Worm (Caenorhabditis elegans): Measurements from ENCODE around the gene F11G11.14.

F11G11.14 gene

ce11 chrII:4908160-4908559 is 44.7 kb downstream of the F11G11.14 start (continued):
- peak; percentile 37 for TF ChIP-seq aha-1 (tag)
- TF ChIP-seq Y48G9A.11 (GFP tag; IDR thresholded peaks at IDR 0.05): no peak
- 0 out of 2 replicates have a peak, but pooled peaks have one; percentile 48 for TF ChIP-seq ctbp-1 (GFP tag; IDR thresholded peaks at IDR 0.05)
- no peak for TF ChIP-seq nhr-42 (GFP tag; IDR thresholded peaks at IDR 0.05)
- no peak for TF ChIP-seq lin-1 (GFP tag; IDR thresholded peaks at IDR 0.05)
- TF ChIP-seq skn-1 (tag; optimal IDR thresholded peaks at IDR 0.05): no peak
- no peak for TF ChIP-seq nhr-11 (tag; optimal IDR thresholded peaks at IDR 0.05)
- TF ChIP-seq pha-4 (GFP tag; IDR thresholded peaks at IDR 0.05): no peak
- no peak for TF ChIP-seq pha-4 (tag; optimal IDR thresholded peaks at IDR 0.05)
- no peak for TF ChIP-seq zip-2 (tag; optimal IDR thresholded peaks at IDR 0.05)
- TF ChIP-seq dmd-8 (GFP tag; IDR thresholded peaks at IDR 0.05): no peak
- TF ChIP-seq set-16 (GFP tag; IDR thresholded peaks at IDR 0.05): no peak
- TF ChIP-seq daf-8 (GFP tag; IDR thresholded peaks at IDR 0.05): no peak
- no peak for TF ChIP-seq snpc-1.2 (GFP tag; IDR thresholded peaks at IDR 0.05)
- no peak for TF ChIP-seq Y105C5A.15 (GFP tag; IDR thresholded peaks at IDR 0.05)
- TF ChIP-seq daf-19 (GFP tag; conservative IDR thresholded peaks at IDR 0.05): no peak
- TF ChIP-seq mdl-1 (tag; optimal IDR thresholded peaks at IDR 0.05): peak in 1 of 2 experiments; percentile 22
- TF ChIP-seq dve-1 (tag; optimal IDR thresholded peaks at IDR 0.05; ENCODE audit: insufficient read depth): no peak
- no peak for TF ChIP-seq mxl-2 (GFP tag; conservative IDR thresholded peaks at IDR 0.05)
- no peak for TF ChIP-seq lim-7 (GFP tag; IDR thresholded peaks at IDR 0.05)
- no peak for TF ChIP-seq ces-1 (GFP tag; optimal IDR thresholded peaks at IDR 0.05)
- TF ChIP-seq vab-7 (GFP tag; IDR thresholded peaks at IDR 0.05): no peak
- peak in 1 of 2 experiments; percentile 16 for TF ChIP-seq lsy-2 (tag; optimal IDR thresholded peaks at IDR 0.05)
- TF ChIP-seq hlh-11 (tag; optimal IDR thresholded peaks at IDR 0.05): peak; percentile 59
- TF ChIP-seq mep-1 (tag; optimal IDR thresholded peaks at IDR 0.05): no peak
- peak; percentile 14; the same call in 1 of the 2 replicates for TF ChIP-seq ceh-20 (GFP tag; IDR thresholded peaks at IDR 0.05)
- TF ChIP-seq T26A8.4 (GFP tag; IDR thresholded peaks at IDR 0.05): no peak
- TF ChIP-seq nhr-111 (GFP tag; optimal IDR thresholded peaks at IDR 0.05): no peak
- no peak for TF ChIP-seq egl-27 (tag; optimal IDR thresholded peaks at IDR 0.05)
- TF ChIP-seq daf-16 (GFP tag; optimal IDR thresholded peaks at IDR 0.05): no peak
- no peak for TF ChIP-seq daf-16 (tag; optimal IDR thresholded peaks at IDR 0.05)
- peak in 1 of 2 experiments; percentile 70 for TF ChIP-seq unc-62 (GFP tag; optimal IDR thresholded peaks at IDR 0.05 in 1 of 2)
- no peak for TF ChIP-seq unc-62 (tag; optimal IDR thresholded peaks at IDR 0.05)
- no peak for TF ChIP-seq nhr-102 (tag; optimal IDR thresholded peaks at IDR 0.05)
- no peak for TF ChIP-seq lir-3 (tag; optimal IDR thresholded peaks at IDR 0.05)
- TF ChIP-seq arid-1 (GFP tag; conservative IDR thresholded peaks at IDR 0.05): no peak
- no peak for TF ChIP-seq mdt-29 (GFP tag; IDR thresholded peaks at IDR 0.05)
- TF ChIP-seq Y75B8A.6 (GFP tag; IDR thresholded peaks at IDR 0.05): no peak
- no peak for TF ChIP-seq nhr-10 (tag; optimal IDR thresholded peaks at IDR 0.05)
- no peak for TF ChIP-seq F44E2.7 (GFP tag; IDR thresholded peaks at IDR 0.05)

- TF ChIP-seq lin-15B (tag; optimal IDR thresholded peaks at IDR 0.05) (no peak), dmd-9 (GFP tag; IDR thresholded peaks at IDR 0.05) (no peak), ceh-28 (tag; optimal IDR thresholded peaks at IDR 0.05) (no peak), nhr-6 (tag; optimal IDR thresholded peaks at IDR 0.05) (no peak), ZK337.2 (GFP tag; IDR thresholded peaks at IDR 0.05) (no peak), mdt-29 (GFP tag; IDR thresholded peaks at IDR 0.05) (no peak), F49E8.2 (tag; optimal IDR thresholded peaks at IDR 0.05; ENCODE audit: borderline replicate concordance) (peak; percentile 10), nhr-102 (tag; optimal IDR thresholded peaks at IDR 0.05) (no peak), unc-130 (GFP tag; optimal IDR thresholded peaks at IDR 0.05) (peak; percentile 10), vab-7 (GFP tag; IDR thresholded peaks at IDR 0.05) (no peak), madf-5 (GFP tag; IDR thresholded peaks at IDR 0.05) (no peak), lsy-2 (tag; optimal IDR thresholded peaks at IDR 0.05) (peak in 1 of 2 experiments; percentile 58), lin-39 (tag; optimal IDR thresholded peaks at IDR 0.05) (no peak), cey-2 (tag; optimal IDR thresholded peaks at IDR 0.05; ENCODE audit: borderline replicate concordance, insufficient read depth) (no peak), unc-39 (tag; optimal IDR thresholded peaks at IDR 0.05) (no peak)
Measured at ce11 chrII:4914214-4914613, 50.7 kb downstream of the F11G11.14 start, which contains the start of gene R05F9.11. Gene R05F9.11 (minus strand): TSS chrII:4914218.
